Worm (Caenorhabditis elegans): ENCODE data around the gene cyp-35C1.

DNA sequence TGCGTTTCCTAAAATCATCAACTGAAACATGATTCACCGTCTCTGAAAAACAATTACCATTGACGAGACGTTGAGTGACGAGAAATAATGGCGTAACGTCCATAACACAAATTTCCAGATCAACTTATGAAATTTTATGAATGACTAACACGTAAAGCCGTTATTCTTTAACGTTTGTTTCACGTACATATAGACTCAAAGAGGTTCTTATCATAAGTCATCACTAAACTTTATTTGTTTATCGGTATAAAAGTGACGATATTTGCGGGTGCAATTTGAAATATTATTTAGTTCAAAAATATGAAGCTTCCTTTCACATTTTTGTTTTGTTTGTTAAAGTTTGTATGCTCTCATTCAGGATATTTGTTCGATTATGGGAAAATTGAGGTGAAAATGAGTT is 926 bp upstream of the cyp-35C1 start, which contains the start of gene oac-3:
- TF ChIP-seq aly-2 (tag; optimal IDR thresholded peaks at IDR 0.05) (no peak), nhr-237 (tag; optimal IDR thresholded peaks at IDR 0.05) (no peak), egl-27 (tag; optimal IDR thresholded peaks at IDR 0.05) (no peak), ctbp-1 (GFP tag; IDR thresholded peaks at IDR 0.05) (no peak), ama-1 (optimal IDR thresholded peaks at IDR 0.05) (no peak)

All from whole organism, L4 larva.